Fruit fly (Drosophila melanogaster) whole organism, embryonic: ENCODE measurements around the gene CG43998.

ENCODE experiments used
- Abd-B ChIP-seq: fragments of 200-800 bp; sonication (Bioruptor generic); optimal IDR thresholded peaks from 2 replicates; lab custom pipeline; 2018; ENCODE audit warnings: missing biosample characterization, mild to moderate bottlenecking, missing genetic modification characterization, moderate library complexity
- CG10431 ChIP-seq: fragments of 200-800 bp; sonication (Bioruptor generic); optimal IDR thresholded peaks from 3 replicates; lab custom pipeline; 2018; ENCODE audit warnings: missing biosample characterization, mild to moderate bottlenecking, missing genetic modification characterization
- CG11093 ChIP-seq: fragments of 200-800 bp; sonication (Bioruptor generic); IDR thresholded peaks from 3 replicates; pipeline ENCODE4 v1.3.6; 2022; ENCODE audit warnings: missing biosample characterization, missing genetic modification characterization
- CG12219 ChIP-seq: fragments of 200-800 bp; sonication (Bioruptor generic); optimal IDR thresholded peaks from 3 replicates; lab custom pipeline; 2018; ENCODE audit warnings: missing biosample characterization, mild to moderate bottlenecking, missing genetic modification characterization
- CG12391 ChIP-seq: fragments of 200-800 bp; sonication (Bioruptor generic); optimal IDR thresholded peaks from 3 replicates; lab custom pipeline; 2018; ENCODE audit warnings: missing biosample characterization, mild to moderate bottlenecking, missing genetic modification characterization, moderate library complexity
- CG12942 ChIP-seq: fragments of 200-800 bp; sonication (Bioruptor generic); optimal IDR thresholded peaks from 3 replicates; lab custom pipeline; 2016; ENCODE audit warnings: missing biosample characterization, missing genetic modification characterization
- CG1529 ChIP-seq: fragments of 200-800 bp; sonication (Bioruptor generic); optimal IDR thresholded peaks from 3 replicates; lab custom pipeline; 2018; ENCODE audit warnings: missing biosample characterization, missing genetic modification characterization
- CG15479 ChIP-seq: fragments of 200-800 bp; sonication (Bioruptor generic); optimal IDR thresholded peaks from 3 replicates; lab custom pipeline; 2019; ENCODE audit warnings: missing biosample characterization, mild to moderate bottlenecking, missing genetic modification characterization, moderate library complexity
- CG1647 ChIP-seq: fragments of 200-800 bp; sonication (Bioruptor generic); optimal IDR thresholded peaks from 3 replicates; lab custom pipeline; 2016; ENCODE audit warnings: missing biosample characterization, missing genetic modification characterization
- CG18011 ChIP-seq: fragments of 200-800 bp; sonication (Bioruptor generic); optimal IDR thresholded peaks from 2 replicates; lab custom pipeline; 2017; ENCODE audit warnings: missing biosample characterization, missing genetic modification characterization, mild to moderate bottlenecking, moderate library complexity, missing genotype
- CG2202 ChIP-seq: fragments of 200-800 bp; sonication (Bioruptor generic); optimal IDR thresholded peaks from 2 replicates; lab custom pipeline; 2018; ENCODE audit warnings: missing biosample characterization, mild to moderate bottlenecking, missing genetic modification characterization
- CG2678 ChIP-seq: fragments of 200-800 bp; sonication (Bioruptor generic); optimal IDR thresholded peaks from 3 replicates; lab custom pipeline; 2019; ENCODE audit warnings: missing biosample characterization, mild to moderate bottlenecking, missing genetic modification characterization, moderate library complexity
- CG4730 ChIP-seq: fragments of 200-800 bp; sonication (Bioruptor generic); IDR thresholded peaks from 2 replicates; pipeline ENCODE4 v1.3.6; 2022; ENCODE audit warnings: missing biosample characterization, missing genetic modification characterization
- CG6254 ChIP-seq: fragments of 200-800 bp; sonication (Bioruptor generic); optimal IDR thresholded peaks from 3 replicates; lab custom pipeline; 2017; ENCODE audit warnings: mild to moderate bottlenecking, missing biosample characterization, missing genetic modification reagents, missing genetic modification characterization
- CG7745 ChIP-seq: fragments of 200-800 bp; sonication (Bioruptor generic); optimal IDR thresholded peaks from 2 replicates; lab custom pipeline; 2018; ENCODE audit warnings: missing biosample characterization, mild to moderate bottlenecking, missing genetic modification characterization, moderate library complexity
- CG7928 ChIP-seq: fragments of 200-800 bp; sonication (Bioruptor generic); optimal IDR thresholded peaks from 2 replicates; lab custom pipeline; 2017; ENCODE audit warnings: missing biosample characterization, mild to moderate bottlenecking, missing genetic modification characterization
- Dek ChIP-seq: fragments of 200-800 bp; sonication (Bioruptor generic); optimal IDR thresholded peaks from 3 replicates; lab custom pipeline; 2019; ENCODE audit warnings: missing biosample characterization, mild to moderate bottlenecking, missing genetic modification characterization, moderate library complexity
- Fer1 ChIP-seq: fragments of 200-800 bp; sonication (Bioruptor generic); optimal IDR thresholded peaks from 2 replicates; lab custom pipeline; 2017; ENCODE audit warnings: missing biosample characterization, mild to moderate bottlenecking, missing genetic modification characterization
- HLH3B ChIP-seq: fragments of 200-800 bp; sonication (Bioruptor generic); IDR thresholded peaks from 2 replicates; pipeline ENCODE4 v1.3.6; 2022; ENCODE audit warnings: missing biosample characterization, missing genetic modification characterization
- HLH54F ChIP-seq: fragments of 200-800 bp; sonication (Bioruptor generic); optimal IDR thresholded peaks from 3 replicates; lab custom pipeline; 2016; ENCODE audit warnings: missing biosample characterization, missing genetic modification characterization
- Kr ChIP-seq: fragments of 200-800 bp; sonication (Bioruptor generic); optimal IDR thresholded peaks from 2 replicates; lab custom pipeline; 2017; ENCODE audit warnings: missing biosample characterization, mild to moderate bottlenecking, missing genetic modification characterization
- Myb ChIP-seq: fragments of 200-800 bp; sonication (Bioruptor generic); optimal IDR thresholded peaks from 2 replicates; lab custom pipeline; 2016; ENCODE audit warnings: missing biosample characterization, missing genetic modification characterization
- PHDP ChIP-seq: fragments of 200-800 bp; sonication (Bioruptor generic); optimal IDR thresholded peaks from 3 replicates; lab custom pipeline; 2018; ENCODE audit warnings: missing biosample characterization, mild to moderate bottlenecking, missing genetic modification characterization, moderate library complexity
- Ptx1 ChIP-seq: fragments of 200-800 bp; sonication (Bioruptor generic); IDR thresholded peaks from 2 replicates; pipeline ENCODE4 v1.3.6; 2022; ENCODE audit warnings: missing biosample characterization, missing genetic modification characterization
- Rfx ChIP-seq: fragments of 200-800 bp; sonication (Bioruptor generic); IDR thresholded peaks from 2 replicates; pipeline ENCODE4 v1.3.6; 2022; ENCODE audit warnings: missing biosample characterization, missing genetic modification characterization
- Six4 ChIP-seq: fragments of 200-800 bp; sonication (Bioruptor generic); optimal IDR thresholded peaks from 2 replicates; lab custom pipeline; 2016; ENCODE audit warnings: missing biosample characterization, missing genetic modification characterization
- bab2 ChIP-seq: fragments of 200-800 bp; sonication (Bioruptor generic); optimal IDR thresholded peaks from 2 replicates; lab custom pipeline; 2016; ENCODE audit warnings: missing biosample characterization, missing genetic modification characterization
- cato ChIP-seq: fragments of 200-800 bp; sonication (Bioruptor generic); optimal IDR thresholded peaks from 2 replicates; lab custom pipeline; 2016; ENCODE audit warnings: missing biosample characterization, missing genetic modification characterization, borderline replicate concordance
- chinmo ChIP-seq: fragments of 200-800 bp; sonication (Bioruptor generic); IDR thresholded peaks from 4 replicates; pipeline ENCODE4 v1.3.6; 2022; ENCODE audit warnings: missing biosample characterization, missing genetic modification characterization; ENCODE audit not compliant: partially characterized antibody
- chm ChIP-seq: fragments of 200-800 bp; sonication (Bioruptor generic); IDR thresholded peaks from 2 replicates; pipeline ENCODE4 v1.3.6; 2022; ENCODE audit warnings: missing biosample characterization, missing genetic modification characterization
- ems ChIP-seq: fragments of 200-800 bp; sonication (Bioruptor generic); optimal IDR thresholded peaks from 3 replicates; lab custom pipeline; 2016; ENCODE audit warnings: missing biosample characterization, missing genetic modification characterization
- eve ChIP-seq, 2 experiments: fragments of >200 bp; optimal IDR thresholded peaks; 2 replicates each; lab custom pipeline; 2017; ENCODE audit warnings: missing biosample characterization in 2 of 2, missing genetic modification characterization in 2 of 2
- eyg ChIP-seq: fragments of 200-800 bp; sonication (Bioruptor generic); optimal IDR thresholded peaks from 3 replicates; lab custom pipeline; 2016; ENCODE audit warnings: missing biosample characterization, missing genetic modification characterization
- gcm2 ChIP-seq: fragments of 200-800 bp; sonication (Bioruptor generic); optimal IDR thresholded peaks from 2 replicates; lab custom pipeline; 2016; ENCODE audit warnings: missing biosample characterization, missing genetic modification characterization
- gem ChIP-seq: fragments of 200-800 bp; sonication (Bioruptor generic); optimal IDR thresholded peaks from 2 replicates; lab custom pipeline; 2019; ENCODE audit warnings: missing biosample characterization, mild to moderate bottlenecking, missing genetic modification characterization, moderate library complexity
- grau ChIP-seq: fragments of 200-800 bp; optimal IDR thresholded peaks from 3 replicates; lab custom pipeline; 2019; ENCODE audit warnings: missing biosample characterization, mild to moderate bottlenecking, missing genetic modification characterization, moderate library complexity
- gsb-n ChIP-seq: fragments of 200-800 bp; sonication (Bioruptor generic); optimal IDR thresholded peaks from 3 replicates; lab custom pipeline; 2018; ENCODE audit warnings: missing biosample characterization, mild to moderate bottlenecking, missing genetic modification characterization
- her ChIP-seq: fragments of 200-800 bp; sonication (Bioruptor generic); optimal IDR thresholded peaks from 2 replicates; lab custom pipeline; 2016; ENCODE audit warnings: missing biosample characterization, missing genetic modification characterization
- ind ChIP-seq: fragments of 200-800 bp; sonication (Bioruptor generic); optimal IDR thresholded peaks from 3 replicates; lab custom pipeline; 2016; ENCODE audit warnings: missing biosample characterization, missing genetic modification characterization
- lola ChIP-seq, 3 experiments: fragments of >200 bp in 2 of 3; fragments of 200-800 bp in 1 of 3; sonication (Bioruptor generic) in 1 of 3; optimal IDR thresholded peaks; 2 replicates each; lab custom pipeline; 2017 to 2019; ENCODE audit warnings: missing biosample characterization in 3 of 3, missing genetic modification characterization in 3 of 3, mild to moderate bottlenecking in 1 of 3, moderate library complexity in 1 of 3
- maf-S ChIP-seq: fragments of 200-800 bp; sonication (Bioruptor generic); optimal IDR thresholded peaks from 2 replicates; lab custom pipeline; 2016; ENCODE audit warnings: missing biosample characterization, missing genetic modification characterization
- prd ChIP-seq, 3 experiments: fragments of >200 bp in 2 of 3; fragments of 200-800 bp in 1 of 3; sonication (Bioruptor generic) in 1 of 3; optimal IDR thresholded peaks in 2 of 3; IDR thresholded peaks in 1 of 3; 2 replicates in 2 of 3; 3 replicates in 1 of 3; pipeline versions ENCODE4 v1.3.6 to Lab custom; 2017 to 2022; ENCODE audit warnings: missing biosample characterization in 1 of 3, missing genetic modification characterization in 1 of 3
- psq ChIP-seq: fragments of 200-800 bp; sonication (Bioruptor generic); optimal IDR thresholded peaks from 2 replicates; lab custom pipeline; 2017; ENCODE audit warnings: missing biosample characterization, missing genetic modification characterization
- salm ChIP-seq: fragments of 200-800 bp; sonication (Bioruptor generic); optimal IDR thresholded peaks from 2 replicates; lab custom pipeline; 2018; ENCODE audit warnings: missing biosample characterization, mild to moderate bottlenecking, missing genetic modification characterization
- schlank ChIP-seq: fragments of 200-800 bp; sonication (Bioruptor generic); optimal IDR thresholded peaks from 2 replicates; lab custom pipeline; 2018; ENCODE audit warnings: missing biosample characterization, mild to moderate bottlenecking, missing genetic modification characterization
- twi ChIP-seq: fragments of 200-800 bp; optimal IDR thresholded peaks from 2 replicates; lab custom pipeline; 2019; ENCODE audit warnings: missing biosample characterization, mild to moderate bottlenecking, missing genetic modification characterization, moderate library complexity
- wdn ChIP-seq: fragments of 200-800 bp; sonication (Bioruptor generic); IDR thresholded peaks from 2 replicates; pipeline ENCODE4 v1.3.6; 2022; ENCODE audit warnings: missing biosample characterization, missing genetic modification characterization

CG43998 gene

DNA sequence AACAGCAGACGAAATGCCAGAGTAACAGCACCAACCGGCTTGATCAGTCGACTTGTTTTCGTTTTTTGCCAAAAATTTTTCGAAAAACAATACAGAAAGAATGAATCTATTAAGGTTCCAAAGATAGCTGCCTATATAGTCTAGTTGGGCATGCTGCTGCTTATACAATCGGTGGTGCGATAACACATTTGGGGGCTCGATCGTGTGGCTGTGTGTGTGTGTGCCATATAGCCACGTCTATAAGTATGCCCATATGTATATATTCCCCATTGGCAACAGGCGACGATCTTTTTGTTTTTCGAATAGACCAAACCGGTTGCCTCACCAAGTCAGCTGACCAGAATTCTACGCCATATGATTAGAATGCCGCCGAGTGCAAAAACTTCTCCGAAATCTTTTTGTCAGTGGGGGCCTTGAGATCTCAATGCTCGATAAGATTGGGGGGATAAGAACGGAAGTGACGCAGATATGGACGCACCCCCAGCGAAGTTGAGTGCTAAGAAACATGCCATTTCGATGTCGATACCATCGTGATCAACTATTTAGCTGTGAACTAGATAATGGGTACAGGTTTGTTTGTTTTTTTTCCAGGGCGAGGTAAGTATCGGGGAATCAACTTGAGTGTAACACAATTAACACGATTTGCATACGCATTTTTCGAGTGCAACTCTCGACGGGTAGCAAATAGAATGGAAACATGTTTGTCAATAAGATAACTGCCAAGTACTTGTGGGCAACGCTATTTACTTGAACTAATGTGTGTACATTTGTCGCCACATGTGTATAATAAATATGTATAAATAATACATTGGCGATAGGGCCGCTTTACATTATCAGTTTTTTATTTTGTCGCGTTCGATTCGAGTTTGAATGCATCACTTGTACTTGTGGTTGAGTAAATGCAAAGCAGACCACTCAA lies 11.4 kb upstream of the CG43998 start (continued):
- TF ChIP-seq chinmo (GFP tag; lab: Robert Waterston, UW), result peak; percentile 87; the same call in 3 of the 4 replicates
- peak; percentile 73 for TF ChIP-seq Rfx (GFP tag; lab: Robert Waterston, UW)
- no peak for TF ChIP-seq wdn
- peak; percentile 78 for TF ChIP-seq CG1647 (GFP tag; lab: Kevin White, UChicago)
- peak; percentile 63 for TF ChIP-seq CG12391
- TF ChIP-seq CG7928, result peak; percentile 51
- peak; percentile 91 for TF ChIP-seq CG1529 (GFP tag; lab: Kevin White, UChicago)
- TF ChIP-seq CG6254, result peak; percentile 82
- peak; percentile 8 for TF ChIP-seq Abd-B (GFP tag; lab: Kevin White, UChicago)
- peak; percentile 86; the same call in 1 of the 2 replicates for TF ChIP-seq chm
- TF ChIP-seq CG2202 (tag; lab: Kevin White, UChicago), result peak; percentile 94
- TF ChIP-seq CG10431 (GFP tag; lab: Kevin White, UChicago), result peak; percentile 90
- peak; percentile 60; the same call in 1 of the 3 replicates for TF ChIP-seq CG11093 (GFP tag; lab: Robert Waterston, UW)
- TF ChIP-seq ems (GFP tag; lab: Kevin White, UChicago), result peak; percentile 3
- peak; percentile 80 for TF ChIP-seq schlank (tag; lab: Kevin White, UChicago)
- no peak for TF ChIP-seq ind (GFP tag; lab: Kevin White, UChicago)
- no peak for TF ChIP-seq prd (optimal IDR thresholded peaks at IDR 0.05; lab: Kevin White, UChicago)
- peak; percentile 33; the same call in 2 of the 3 replicates for TF ChIP-seq prd (GFP tag; IDR thresholded peaks at IDR 0.05; lab: Robert Waterston, UW)
- peak; percentile 84 for TF ChIP-seq bab2 (GFP tag; lab: Kevin White, UChicago)
- TF ChIP-seq HLH54F (GFP tag; lab: Kevin White, UChicago), result peak; percentile 20
- TF ChIP-seq lola (GFP tag; optimal IDR thresholded peaks at IDR 0.05; lab: Kevin White, UChicago), result peak in 1 of 3 experiments; percentile 82
- TF ChIP-seq Kr (GFP tag; lab: Kevin White, UChicago), result peak; percentile 91
- TF ChIP-seq gsb-n (tag; lab: Kevin White, UChicago), result peak; percentile 87
- peak; percentile 84 for TF ChIP-seq gem (tag; lab: Kevin White, UChicago)
- TF ChIP-seq salm (tag; lab: Kevin White, UChicago), result peak; percentile 85
- TF ChIP-seq gcm2 (GFP tag; lab: Kevin White, UChicago), result peak; percentile 28
- peak; percentile 44 for TF ChIP-seq cato (GFP tag; lab: Kevin White, UChicago)
- TF ChIP-seq HLH3B, result peak; percentile 78; the same call in 1 of the 2 replicates
- TF ChIP-seq CG15479 (GFP tag; lab: Kevin White, UChicago), result peak; percentile 69
- peak; percentile 45 for TF ChIP-seq grau (tag; lab: Kevin White, UChicago)
- TF ChIP-seq CG7745 (tag; lab: Kevin White, UChicago), result peak; percentile 87
- peak; percentile 59 for TF ChIP-seq Dek (tag; lab: Kevin White, UChicago)
- TF ChIP-seq CG12942, result peak; percentile 77
- TF ChIP-seq PHDP (tag; lab: Kevin White, UChicago), result peak; percentile 85
- peak; percentile 68 for TF ChIP-seq Six4 (GFP tag; lab: Kevin White, UChicago)
- TF ChIP-seq her, result peak; percentile 20
- TF ChIP-seq CG18011 (GFP tag; lab: Kevin White, UChicago), result peak; percentile 55
- peak in 1 of 2 experiments; percentile 75 for TF ChIP-seq eve (GFP tag; optimal IDR thresholded peaks at IDR 0.05; lab: Kevin White, UChicago)
- no peak for TF ChIP-seq Myb (GFP tag; lab: Kevin White, UChicago)
- TF ChIP-seq psq (GFP tag; lab: Kevin White, UChicago), result peak; percentile 54
- peak; percentile 84 for TF ChIP-seq Fer1 (GFP tag; lab: Kevin White, UChicago)
- peak; percentile 81 for TF ChIP-seq CG12219 (GFP tag; lab: Kevin White, UChicago)
- no peak; the same call in 1 of the 2 replicates for TF ChIP-seq Ptx1
- peak; percentile 88 for TF ChIP-seq CG2678 (tag; lab: Kevin White, UChicago)
- TF ChIP-seq twi (tag; lab: Kevin White, UChicago), result peak; percentile 84
- peak; percentile 39; the same call in 1 of the 2 replicates for TF ChIP-seq CG4730 (GFP tag; lab: Robert Waterston, UW)
- TF ChIP-seq eyg, result peak; percentile 12
- peak; percentile 40 for TF ChIP-seq maf-S (GFP tag; lab: Kevin White, UChicago)
